Fruit fly (Drosophila melanogaster) whole organism, embryonic: Measurements from ENCODE around the gene Sur.

ENCODE experiments used
- B-H2 ChIP-seq: fragments of 200-800 bp; sonication (Bioruptor generic); optimal IDR thresholded peaks from 2 replicates; lab custom pipeline; 2018; ENCODE audit warnings: missing biosample characterization, mild to moderate bottlenecking, missing genetic modification characterization
- CG13296 ChIP-seq: fragments of 200-800 bp; sonication (Bioruptor generic); optimal IDR thresholded peaks from 3 replicates; lab custom pipeline; 2018; ENCODE audit warnings: missing biosample characterization, mild to moderate bottlenecking, missing genetic modification characterization
- CG15601 ChIP-seq: fragments of 200-800 bp; sonication (Bioruptor generic); optimal IDR thresholded peaks from 3 replicates; lab custom pipeline; 2019; ENCODE audit warnings: missing biosample characterization, mild to moderate bottlenecking, missing genetic modification characterization, moderate library complexity
- CG31365 ChIP-seq: fragments of 200-800 bp; sonication (Bioruptor generic); optimal IDR thresholded peaks from 2 replicates; lab custom pipeline; 2018; ENCODE audit warnings: missing biosample characterization, mild to moderate bottlenecking, missing genetic modification characterization
- CG3163 ChIP-seq: fragments of 200-800 bp; sonication (Bioruptor generic); optimal IDR thresholded peaks from 3 replicates; lab custom pipeline; 2016; ENCODE audit warnings: missing biosample characterization, missing genetic modification characterization
- CG4617 ChIP-seq: fragments of 200-800 bp; sonication (Bioruptor generic); optimal IDR thresholded peaks from 3 replicates; lab custom pipeline; 2016; ENCODE audit warnings: missing biosample characterization, missing genetic modification characterization, borderline replicate concordance
- CG7745 ChIP-seq: fragments of 200-800 bp; sonication (Bioruptor generic); optimal IDR thresholded peaks from 2 replicates; lab custom pipeline; 2018; ENCODE audit warnings: missing biosample characterization, mild to moderate bottlenecking, missing genetic modification characterization, moderate library complexity
- CG7928 ChIP-seq: fragments of 200-800 bp; sonication (Bioruptor generic); optimal IDR thresholded peaks from 2 replicates; lab custom pipeline; 2017; ENCODE audit warnings: missing biosample characterization, mild to moderate bottlenecking, missing genetic modification characterization
- CG8089 ChIP-seq: fragments of 200-800 bp; sonication (Bioruptor generic); optimal IDR thresholded peaks from 3 replicates; lab custom pipeline; 2016; ENCODE audit warnings: missing biosample characterization, missing genetic modification characterization
- CG8359 ChIP-seq: fragments of 200-800 bp; sonication (Bioruptor generic); optimal IDR thresholded peaks from 2 replicates; lab custom pipeline; 2017; ENCODE audit warnings: missing biosample characterization, mild to moderate bottlenecking, missing genetic modification characterization, borderline replicate concordance
- CG8478 ChIP-seq: fragments of >200 bp; optimal IDR thresholded peaks from 2 replicates; lab custom pipeline; 2018
- CG8924 ChIP-seq: fragments of 200-800 bp; optimal IDR thresholded peaks from 3 replicates; lab custom pipeline; 2019; ENCODE audit warnings: missing biosample characterization, mild to moderate bottlenecking, missing genetic modification characterization, moderate library complexity
- CG9932 ChIP-seq: fragments of 200-800 bp; sonication (Bioruptor generic); IDR thresholded peaks from 2 replicates; pipeline ENCODE4 v1.3.6; 2022; ENCODE audit warnings: missing biosample characterization, missing genetic modification characterization
- D19A ChIP-seq: fragments of 200-800 bp; optimal IDR thresholded peaks from 3 replicates; lab custom pipeline; 2019; ENCODE audit warnings: missing biosample characterization, mild to moderate bottlenecking, missing genetic modification characterization, moderate library complexity
- HLH3B ChIP-seq: fragments of 200-800 bp; sonication (Bioruptor generic); IDR thresholded peaks from 2 replicates; pipeline ENCODE4 v1.3.6; 2022; ENCODE audit warnings: missing biosample characterization, missing genetic modification characterization
- Hr3 ChIP-seq: fragments of 200-800 bp; sonication (Bioruptor generic); optimal IDR thresholded peaks from 3 replicates; lab custom pipeline; 2016; ENCODE audit warnings: missing biosample characterization, missing genetic modification characterization
- Hr78 ChIP-seq, 2 experiments: fragments of 200-800 bp in 1 of 2; fragments of >200 bp in 1 of 2; sonication (Bioruptor generic) in 1 of 2; optimal IDR thresholded peaks; 2 replicates each; lab custom pipeline; 2017 to 2019; ENCODE audit warnings: missing biosample characterization in 2 of 2, missing genetic modification characterization in 2 of 2, mild to moderate bottlenecking in 1 of 2, moderate library complexity in 1 of 2
- MBD-R2 ChIP-seq: fragments of 200-800 bp; sonication (Bioruptor generic); IDR thresholded peaks from 2 replicates; pipeline ENCODE4 v1.3.6; 2022; ENCODE audit warnings: missing biosample characterization, missing genetic modification characterization
- Med ChIP-seq: fragments of 200-800 bp; sonication (Bioruptor generic); peaks from one replicate; lab custom pipeline; 2016; ENCODE audit warnings: missing biosample characterization, missing genetic modification characterization, mild to moderate bottlenecking, inconsistent platforms, moderate library complexity
- Trl ChIP-seq, 3 experiments: fragments of >200 bp in 2 of 3; fragments of 200-800 bp in 1 of 3; sonication (Bioruptor generic) in 1 of 3; optimal IDR thresholded peaks; 2 replicates in 1 of 3; 3 replicates in 2 of 3; lab custom pipeline; 2016 to 2017; ENCODE audit warnings: missing biosample characterization in 1 of 3, missing genetic modification characterization in 1 of 3
- da ChIP-seq: fragments of 200-800 bp; sonication (Bioruptor generic); optimal IDR thresholded peaks from 2 replicates; lab custom pipeline; 2016; ENCODE audit warnings: missing biosample characterization, missing genetic modification characterization
- fd3F ChIP-seq: fragments of 200-800 bp; sonication (Bioruptor generic); optimal IDR thresholded peaks from 2 replicates; lab custom pipeline; 2018; ENCODE audit warnings: missing biosample characterization, mild to moderate bottlenecking, missing genetic modification characterization, moderate library complexity
- gfzf ChIP-seq: fragments of 200-800 bp; sonication (Bioruptor generic); optimal IDR thresholded peaks from 2 replicates; lab custom pipeline; 2016; ENCODE audit warnings: missing biosample characterization, mild to moderate bottlenecking, missing genetic modification characterization, moderate library complexity
- grau ChIP-seq: fragments of 200-800 bp; optimal IDR thresholded peaks from 3 replicates; lab custom pipeline; 2019; ENCODE audit warnings: missing biosample characterization, mild to moderate bottlenecking, missing genetic modification characterization, moderate library complexity
- kni ChIP-seq: fragments of 200-800 bp; sonication (Bioruptor generic); optimal IDR thresholded peaks from 3 replicates; lab custom pipeline; 2017; ENCODE audit warnings: mild to moderate bottlenecking, missing biosample characterization, missing genetic modification reagents, missing genetic modification characterization
- lbe ChIP-seq: fragments of 200-800 bp; sonication (Bioruptor generic); optimal IDR thresholded peaks from 2 replicates; lab custom pipeline; 2016; ENCODE audit warnings: missing biosample characterization, mild to moderate bottlenecking, missing genetic modification characterization
- lola ChIP-seq, 3 experiments: fragments of >200 bp in 2 of 3; fragments of 200-800 bp in 1 of 3; sonication (Bioruptor generic) in 1 of 3; optimal IDR thresholded peaks; 2 replicates each; lab custom pipeline; 2017 to 2019; ENCODE audit warnings: missing biosample characterization in 3 of 3, missing genetic modification characterization in 3 of 3, mild to moderate bottlenecking in 1 of 3, moderate library complexity in 1 of 3
- nerfin-2 ChIP-seq: fragments of 200-800 bp; sonication (Bioruptor generic); IDR thresholded peaks from 2 replicates; pipeline ENCODE4 v1.3.6; 2022; ENCODE audit warnings: missing biosample characterization, missing genetic modification characterization; ENCODE audit not compliant: partially characterized antibody
- nom ChIP-seq: fragments of 200-800 bp; sonication (Bioruptor generic); optimal IDR thresholded peaks from 2 replicates; lab custom pipeline; 2017; ENCODE audit warnings: missing biosample characterization, missing genetic modification characterization, mild to moderate bottlenecking, moderate library complexity, missing genetic modification reagents
- odd ChIP-seq: fragments of 200-800 bp; sonication (Bioruptor generic); optimal IDR thresholded peaks from 2 replicates; lab custom pipeline; 2017; ENCODE audit warnings: missing biosample characterization, mild to moderate bottlenecking, missing genetic modification characterization
- pan ChIP-seq, 4 experiments: fragments of >200 bp in 3 of 4; fragments of 200-800 bp in 1 of 4; sonication (Bioruptor generic) in 1 of 4; optimal IDR thresholded peaks in 3 of 4; IDR thresholded peaks in 1 of 4; 2 replicates each; pipeline versions ENCODE4 v1.3.6 to Lab custom; 2017 to 2022; ENCODE audit warnings: missing biosample characterization in 2 of 4, missing genetic modification characterization in 2 of 4, mixed read lengths in 1 of 4
- pfk ChIP-seq: fragments of 200-800 bp; sonication (Bioruptor generic); optimal IDR thresholded peaks from 2 replicates; lab custom pipeline; 2018; ENCODE audit warnings: missing biosample characterization, mild to moderate bottlenecking, missing genetic modification characterization, moderate library complexity
- pros ChIP-seq: fragments of 200-800 bp; sonication (Bioruptor generic); optimal IDR thresholded peaks from 3 replicates; lab custom pipeline; 2019; ENCODE audit warnings: missing biosample characterization, mild to moderate bottlenecking, missing genetic modification characterization, moderate library complexity
- rib ChIP-seq: fragments of 200-800 bp; sonication (Bioruptor generic); IDR thresholded peaks from 2 replicates; pipeline ENCODE4 v1.3.6; 2022; ENCODE audit warnings: missing biosample characterization, missing genetic modification characterization
- row ChIP-seq: fragments of 200-800 bp; sonication (Bioruptor generic); IDR thresholded peaks from 3 replicates; pipeline ENCODE4 v1.3.6; 2022; ENCODE audit warnings: missing biosample characterization, missing genetic modification characterization
- sens ChIP-seq: fragments of 200-800 bp; sonication (Bioruptor generic); peaks from one replicate; lab custom pipeline; 2016; ENCODE audit warnings: missing biosample characterization, missing genetic modification characterization
- stwl ChIP-seq: fragments of 200-800 bp; sonication (Bioruptor generic); optimal IDR thresholded peaks from 3 replicates; lab custom pipeline; 2018; ENCODE audit warnings: missing biosample characterization, mild to moderate bottlenecking, missing genetic modification characterization, moderate library complexity
- tna ChIP-seq: fragments of 200-800 bp; sonication (Bioruptor generic); IDR thresholded peaks from 2 replicates; pipeline ENCODE4 v1.3.6; 2022; ENCODE audit warnings: missing biosample characterization, missing genetic modification characterization; ENCODE audit not compliant: partially characterized antibody
- trem ChIP-seq: fragments of 200-800 bp; optimal IDR thresholded peaks from 3 replicates; lab custom pipeline; 2019; ENCODE audit warnings: missing biosample characterization, mild to moderate bottlenecking, missing genetic modification characterization, moderate library complexity
- vvl ChIP-seq: fragments of 200-800 bp; sonication (Bioruptor generic); IDR thresholded peaks from 2 replicates; pipeline ENCODE4 v1.3.6; 2022; ENCODE audit warnings: missing biosample characterization, missing genetic modification characterization
- zf30C ChIP-seq: fragments of 200-800 bp; sonication (Bioruptor generic); optimal IDR thresholded peaks from 3 replicates; lab custom pipeline; 2018; ENCODE audit warnings: missing biosample characterization, mild to moderate bottlenecking, missing genetic modification characterization
- zfh1 ChIP-seq: fragments of 200-800 bp; sonication (Bioruptor generic); IDR thresholded peaks from 3 replicates; pipeline ENCODE4 v1.3.6; 2022; ENCODE audit warnings: missing biosample characterization, missing genetic modification characterization

The Sur gene

dm6 chr2L:10210631-10211557 lies 12.0 kb upstream of the Sur start, which contains the start of the genes CG5727 and ath (continued):
- TF ChIP-seq lola (GFP tag; optimal IDR thresholded peaks at IDR 0.05; lab: Kevin White, UChicago), result peak in 1 of 3 experiments; percentile 40

DNA sequence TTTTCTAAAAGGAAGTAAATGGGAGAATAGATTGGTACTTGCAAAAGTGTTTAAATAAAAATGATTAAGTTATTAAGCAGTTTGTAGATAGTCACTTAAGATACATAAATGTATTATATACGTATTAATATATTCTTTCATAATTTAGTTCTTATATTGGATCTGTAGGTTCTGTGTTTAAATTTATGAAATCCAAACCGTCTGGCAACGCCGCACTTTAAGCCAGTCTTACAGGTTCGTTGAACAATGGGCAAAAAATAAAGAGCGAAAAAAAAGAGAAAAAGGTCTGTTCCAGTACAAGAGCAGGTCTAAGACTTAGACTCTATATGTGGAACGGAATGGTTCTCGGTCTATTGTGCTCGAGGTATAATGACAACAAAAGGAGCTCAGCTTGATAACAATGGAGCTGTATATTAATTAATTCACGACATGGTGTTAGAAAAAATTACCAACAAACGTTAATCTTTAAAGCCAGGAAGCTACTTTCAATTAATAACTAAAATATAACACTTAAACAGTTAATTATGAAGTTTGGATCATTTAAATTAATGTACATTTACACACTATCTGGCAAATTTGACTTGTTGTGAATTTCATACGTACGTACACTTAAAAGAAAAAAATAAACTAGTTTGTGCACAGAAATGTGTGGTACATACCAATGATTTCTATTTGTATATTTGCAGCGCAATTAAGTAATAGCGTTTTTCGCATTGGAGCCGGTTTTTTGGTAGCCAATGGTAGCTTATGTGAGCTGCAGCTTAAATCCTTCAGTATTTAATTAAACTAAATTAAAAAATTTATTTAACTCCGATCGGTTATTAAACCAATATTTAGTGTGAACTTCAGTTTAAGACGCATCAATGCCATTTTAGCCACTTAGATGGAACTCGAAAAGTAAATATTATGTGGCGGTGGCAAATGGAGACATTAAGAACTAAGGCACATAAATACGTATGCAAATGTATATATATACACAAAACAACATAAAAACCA lies 10.2 kb upstream of the Sur start, which contains the start of gene CG5731:
CG5731 (minus strand) TSS at position 946 of the 996 bp plus-strand sequence.
- no peak for TF ChIP-seq fd3F (GFP tag; lab: Kevin White, UChicago)
- no peak for TF ChIP-seq Hr78 (GFP tag; optimal IDR thresholded peaks at IDR 0.05; lab: Kevin White, UChicago)
- TF ChIP-seq trem (tag; lab: Kevin White, UChicago), result peak; percentile 10
- TF ChIP-seq Hr3 (GFP tag; lab: Kevin White, UChicago), result no peak
- no peak for TF ChIP-seq CG8359 (GFP tag; lab: Kevin White, UChicago)
- no peak for TF ChIP-seq CG31365
- peak; percentile 90 for TF ChIP-seq CG3163 (GFP tag; lab: Kevin White, UChicago)
- no peak for TF ChIP-seq nerfin-2 (GFP tag; lab: Robert Waterston, UW)
- no peak for TF ChIP-seq CG8089 (GFP tag; lab: Kevin White, UChicago)
- peak; percentile 48; the same call in 1 of the 2 replicates for TF ChIP-seq CG9932 (GFP tag; lab: Robert Waterston, UW)
- peak; percentile 19; the same call in 1 of the 3 replicates for TF ChIP-seq row (GFP tag; lab: Robert Waterston, UW)
- TF ChIP-seq CG8924 (tag; lab: Kevin White, UChicago), result peak; percentile 2
- TF ChIP-seq pros (GFP tag; lab: Kevin White, UChicago), result peak; percentile 14
- no peak for TF ChIP-seq HLH3B
- TF ChIP-seq pan (optimal IDR thresholded peaks at IDR 0.05; lab: Kevin White, UChicago), result no peak
- TF ChIP-seq pan (GFP tag; optimal IDR thresholded peaks at IDR 0.05 in 1 of 2, IDR thresholded peaks at IDR 0.05 in 1 of 2), result no peak
- TF ChIP-seq Med (GFP tag; lab: Kevin White, UChicago), result peak; percentile 68
- TF ChIP-seq sens (GFP tag; lab: Kevin White, UChicago), result peak; percentile 85
- TF ChIP-seq odd (GFP tag; lab: Kevin White, UChicago), result no peak
- TF ChIP-seq vvl (GFP tag; lab: Robert Waterston, UW), result peak; percentile 39
- TF ChIP-seq tna (GFP tag; lab: Robert Waterston, UW), result no peak
- peak; percentile 65 for TF ChIP-seq kni
- 0 out of 2 replicates have a peak, but pooled peaks have one; percentile 17 for TF ChIP-seq MBD-R2
- TF ChIP-seq grau (tag; lab: Kevin White, UChicago), result peak; percentile 1
- TF ChIP-seq lbe (GFP tag; lab: Kevin White, UChicago), result peak; percentile 36
- TF ChIP-seq CG7928 (GFP tag; lab: Kevin White, UChicago), result no peak
- peak; percentile 7 for TF ChIP-seq B-H2
- TF ChIP-seq nom (GFP tag; lab: Kevin White, UChicago), result peak; percentile 17
- no peak for TF ChIP-seq da (GFP tag; lab: Kevin White, UChicago)
- peak; percentile 23 for TF ChIP-seq zf30C (GFP tag; lab: Kevin White, UChicago)
- no peak for TF ChIP-seq CG8478 (lab: Kevin White, UChicago)
- peak; percentile 28 for TF ChIP-seq CG13296
- peak; percentile 17 for TF ChIP-seq CG7745 (tag; lab: Kevin White, UChicago)
- peak in 1 of 2 experiments; percentile 27 for TF ChIP-seq Trl (optimal IDR thresholded peaks at IDR 0.05; lab: Kevin White, UChicago)
- no peak for TF ChIP-seq Trl (GFP tag; optimal IDR thresholded peaks at IDR 0.05; lab: Kevin White, UChicago)
- peak; percentile 6 for TF ChIP-seq CG15601
- no peak for TF ChIP-seq rib (GFP tag; lab: Robert Waterston, UW)
- TF ChIP-seq CG4617, result peak; percentile 9
- no peak for TF ChIP-seq gfzf (GFP tag; lab: Kevin White, UChicago)
- peak; percentile 89 for TF ChIP-seq pfk (GFP tag; lab: Kevin White, UChicago)
- TF ChIP-seq stwl (tag; lab: Kevin White, UChicago), result peak; percentile 41
- no peak for TF ChIP-seq D19A
- TF ChIP-seq zfh1, result no peak
